Worm (Caenorhabditis elegans): Measurements from ENCODE around the gene abcf-3.

DNA sequence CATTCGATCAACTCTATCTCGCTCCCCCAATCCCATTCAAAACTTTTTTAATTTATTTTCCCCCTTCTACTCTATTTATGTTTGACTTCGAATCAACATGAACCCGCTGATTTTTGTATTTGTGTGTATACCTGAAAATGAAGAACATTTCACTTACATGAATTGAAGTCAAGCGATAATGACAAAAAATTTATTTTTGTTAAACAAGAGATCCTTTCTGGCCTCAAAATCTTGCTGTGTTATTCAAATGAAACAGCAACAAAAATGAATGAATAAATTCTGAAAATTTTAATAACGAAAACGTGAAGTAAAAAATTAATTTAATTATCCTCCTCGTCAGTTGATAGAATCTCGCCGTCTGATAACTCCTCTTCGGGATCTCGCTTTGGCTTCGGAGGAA is 29.2 kb downstream of the abcf-3 start:
- no peak for TF ChIP-seq egl-27 (tag; optimal IDR thresholded peaks at IDR 0.05)
- no peak for TF ChIP-seq skn-1 (tag; optimal IDR thresholded peaks at IDR 0.05)
- TF ChIP-seq crh-2 (tag; optimal IDR thresholded peaks at IDR 0.05): no peak

Data from whole organism, L2 larva.